Worm (Caenorhabditis elegans): Measurements from ENCODE around the gene C27D6.12.

DNA sequence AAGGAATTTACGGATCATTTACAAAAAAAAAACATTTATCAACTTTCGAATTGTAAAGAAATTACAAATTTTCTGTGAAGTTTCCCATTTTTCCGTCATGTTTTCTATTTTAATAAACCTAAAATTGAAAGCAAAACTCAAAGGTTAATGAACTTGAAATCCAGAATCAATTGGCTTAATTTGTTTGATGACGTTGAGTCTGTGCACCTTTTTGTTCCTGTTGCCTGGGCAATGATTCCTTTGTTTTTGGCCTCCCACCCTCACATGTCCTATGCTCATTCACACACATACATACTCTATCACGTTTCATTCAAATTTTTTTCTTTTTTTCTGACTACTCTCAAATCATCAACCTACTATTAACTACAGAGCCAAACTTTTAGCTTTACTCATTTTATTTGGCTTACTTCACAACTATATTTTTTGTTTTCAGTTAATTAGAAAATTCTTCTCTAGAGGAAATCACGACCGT, 41.5 kb downstream of the C27D6.12 start, which contains the start of gene F58A6.2:
- TF ChIP-seq ref-1 (GFP tag; conservative IDR thresholded peaks at IDR 0.05) (no peak), tab-1 (GFP tag; IDR thresholded peaks at IDR 0.05) (no peak), cog-1 (tag; optimal IDR thresholded peaks at IDR 0.05) (no peak)
